Worm (Caenorhabditis elegans): ENCODE data around the gene C23H5.8.

DNA sequence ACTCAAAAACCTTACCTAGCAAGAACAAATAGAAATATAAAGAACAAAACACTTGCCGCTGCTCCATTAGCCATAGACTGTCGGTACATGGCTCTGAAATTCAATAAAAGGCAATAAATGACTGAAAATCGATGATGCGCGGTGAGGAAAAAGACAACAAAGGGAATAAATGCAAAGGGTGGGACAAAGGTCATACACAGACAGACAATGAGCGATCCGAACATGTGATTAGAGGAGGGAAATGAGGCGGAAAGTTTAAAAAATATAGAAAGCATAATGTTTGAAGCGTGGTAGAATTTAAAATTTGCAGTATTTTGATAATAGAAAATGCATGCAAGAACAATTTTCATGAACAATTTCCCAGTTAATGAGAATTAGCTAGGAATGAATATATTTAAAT, 27.3 kb upstream of the C23H5.8 start, which contains the start of gene C54E4.12:
- TF ChIP-seq ztf-11 (tag; optimal IDR thresholded peaks at IDR 0.05): no peak
- no peak for TF ChIP-seq ceh-82 (tag; optimal IDR thresholded peaks at IDR 0.05)
- TF ChIP-seq ztf-4 (tag; optimal IDR thresholded peaks at IDR 0.05): no peak
- no peak for TF ChIP-seq nhr-28 (tag; optimal IDR thresholded peaks at IDR 0.05)
- TF ChIP-seq daf-12 (tag; optimal IDR thresholded peaks at IDR 0.05): no peak
- TF ChIP-seq egl-27 (tag; optimal IDR thresholded peaks at IDR 0.05): no peak
- no peak for TF ChIP-seq ama-1 (optimal IDR thresholded peaks at IDR 0.05)
- no peak for TF ChIP-seq snpc-4 (tag; optimal IDR thresholded peaks at IDR 0.05)
- TF ChIP-seq elt-1 (tag; optimal IDR thresholded peaks at IDR 0.05): no peak
- no peak for TF ChIP-seq nfya-1 (tag; optimal IDR thresholded peaks at IDR 0.05; ENCODE audit: insufficient read depth)

Data from whole organism, L3 larva.